Worm (Caenorhabditis elegans) whole organism, young adult: ENCODE results near the gene fust-1.

ENCODE experiments used
- C17E4.6 ChIP-seq: fragments of 200-800 bp; sonication (Bioruptor generic); IDR thresholded peaks from 2 replicates; pipeline ENCODE4 v1.3.6; 2022; ENCODE audit warnings: missing genetic modification reagents, missing genetic modification characterization, missing compliant biosample characterization
- D2030.7 ChIP-seq: fragments of 200-800 bp; sonication (Bioruptor generic); IDR thresholded peaks from 2 replicates; pipeline ENCODE4 v1.3.6; 2022; ENCODE audit warnings: missing genetic modification reagents, missing genetic modification characterization, missing compliant biosample characterization
- F33H1.4 ChIP-seq: fragments of 200-800 bp; sonication (Bioruptor generic); IDR thresholded peaks from 2 replicates; pipeline ENCODE4 v1.3.6; 2022; ENCODE audit warnings: missing genetic modification reagents, missing genetic modification characterization, missing compliant biosample characterization
- F37B4.10 ChIP-seq: fragments of 200-800 bp; sonication (Bioruptor generic); IDR thresholded peaks from 2 replicates; pipeline ENCODE4 v1.3.6; 2022; ENCODE audit warnings: missing genetic modification characterization, missing compliant biosample characterization
- F49E8.2 ChIP-seq: sonication (generic microtip); optimal IDR thresholded peaks from 3 replicates; lab custom pipeline; 2017; ENCODE audit warnings: missing genetic modification characterization, mild to moderate bottlenecking, missing compliant biosample characterization, antibody characterized with exemption, moderate library complexity; ENCODE audit not compliant: insufficient read depth
- F52B5.7 ChIP-seq: sonication (generic microtip); optimal IDR thresholded peaks from 2 replicates; lab custom pipeline; 2016; ENCODE audit warnings: mild to moderate bottlenecking, missing genetic modification characterization, missing compliant biosample characterization
- F57A8.1 ChIP-seq: fragments of 200-800 bp; sonication (Bioruptor generic); optimal IDR thresholded peaks from 2 replicates; lab custom pipeline; 2018; ENCODE audit warnings: mild to moderate bottlenecking, missing genetic modification characterization, moderate library complexity, missing compliant biosample characterization
- K11D2.4 ChIP-seq: fragments of 200-800 bp; sonication (Bioruptor generic); IDR thresholded peaks from 2 replicates; pipeline ENCODE4 v1.3.6; 2022; ENCODE audit warnings: missing genetic modification reagents, missing genetic modification characterization, missing compliant biosample characterization
- K12H6.12 ChIP-seq: fragments of 200-800 bp; sonication (Bioruptor generic); optimal IDR thresholded peaks from 2 replicates; lab custom pipeline; 2018; ENCODE audit warnings: mild to moderate bottlenecking, missing genetic modification characterization, missing compliant biosample characterization
- Y53F4B.3 ChIP-seq: fragments of 200-800 bp; sonication (Bioruptor generic); IDR thresholded peaks from 2 replicates; pipeline ENCODE4 v1.3.6; 2022; ENCODE audit warnings: missing genetic modification reagents, missing genetic modification characterization, missing compliant biosample characterization
- aptf-3 ChIP-seq: fragments of 200-800 bp; sonication (Bioruptor generic); IDR thresholded peaks from 2 replicates; pipeline ENCODE4 v1.3.6; 2022; ENCODE audit warnings: missing genetic modification characterization, missing compliant biosample characterization
- attf-3 ChIP-seq: fragments of 200-800 bp; sonication (Bioruptor generic); conservative IDR thresholded peaks from 2 replicates; pipeline ENCODE4 v1.3.6; 2022; ENCODE audit warnings: missing genetic modification reagents, missing genetic modification characterization, missing compliant biosample characterization
- bed-1 ChIP-seq: fragments of 200-800 bp; sonication (Bioruptor generic); IDR thresholded peaks from 2 replicates; pipeline ENCODE4 v1.3.6; 2022; ENCODE audit warnings: missing genetic modification reagents, missing genetic modification characterization, missing compliant biosample characterization
- ccch-3 ChIP-seq: fragments of 200-800 bp; sonication (Bioruptor generic); optimal IDR thresholded peaks from 2 replicates; lab custom pipeline; 2018; ENCODE audit warnings: mild to moderate bottlenecking, missing genetic modification characterization, missing compliant biosample characterization
- ceh-100 ChIP-seq: fragments of 200-800 bp; sonication (Bioruptor generic); IDR thresholded peaks from 2 replicates; pipeline ENCODE4 v1.3.6; 2022; ENCODE audit warnings: missing genetic modification reagents, missing genetic modification characterization, missing compliant biosample characterization
- ceh-27 ChIP-seq: fragments of 200-800 bp; sonication (Bioruptor generic); optimal IDR thresholded peaks from 2 replicates; lab custom pipeline; 2018; ENCODE audit warnings: mild to moderate bottlenecking, missing genetic modification characterization, moderate library complexity, missing compliant biosample characterization
- ceh-40 ChIP-seq: fragments of 200-800 bp; sonication (Bioruptor generic); IDR thresholded peaks from 2 replicates; pipeline ENCODE4 v1.3.6; 2022; ENCODE audit warnings: missing genetic modification characterization, missing compliant biosample characterization
- ceh-79 ChIP-seq: sonication (generic microtip); optimal IDR thresholded peaks from 2 replicates; lab custom pipeline; 2017; ENCODE audit warnings: mild to moderate bottlenecking, missing genetic modification characterization, missing compliant biosample characterization
- dox-1 ChIP-seq: fragments of 200-800 bp; sonication (Bioruptor generic); IDR thresholded peaks from 2 replicates; pipeline ENCODE4 v1.3.6; 2022; ENCODE audit warnings: missing genetic modification reagents, missing genetic modification characterization, missing compliant biosample characterization
- egl-18 ChIP-seq: fragments of 200-800 bp; sonication (Bioruptor generic); IDR thresholded peaks from 2 replicates; pipeline ENCODE4 v1.3.6; 2022; ENCODE audit warnings: missing genetic modification reagents, missing genetic modification characterization, missing compliant biosample characterization
- egl-44 ChIP-seq: fragments of 200-800 bp; sonication (Bioruptor generic); IDR thresholded peaks from 2 replicates; pipeline ENCODE4 v1.3.6; 2022; ENCODE audit warnings: missing genetic modification reagents, missing genetic modification characterization, missing compliant biosample characterization
- him-1 ChIP-seq: sonication (generic microtip); optimal IDR thresholded peaks from 2 replicates; lab custom pipeline; 2016; ENCODE audit warnings: missing genotype, missing genetic modification reagents, missing genetic modification characterization, missing compliant biosample characterization
- hlh-26 ChIP-seq: fragments of 200-800 bp; sonication (Bioruptor generic); conservative IDR thresholded peaks from 2 replicates; pipeline ENCODE4 v1.3.6; 2022; ENCODE audit warnings: missing genetic modification reagents, missing genetic modification characterization, missing compliant biosample characterization
- lag-1 ChIP-seq: fragments of 200-800 bp; sonication (Bioruptor generic); IDR thresholded peaks from 2 replicates; pipeline ENCODE4 v1.3.6; 2022; ENCODE audit warnings: missing genetic modification reagents, missing genetic modification characterization, missing compliant biosample characterization
- lin-40 ChIP-seq: sonication (generic microtip); optimal IDR thresholded peaks from 2 replicates; lab custom pipeline; 2016; ENCODE audit warnings: missing genetic modification characterization, mild to moderate bottlenecking, missing compliant biosample characterization, missing genotype, missing genetic modification reagents
- lin-54 ChIP-seq: fragments of 200-800 bp; sonication (Bioruptor generic); optimal IDR thresholded peaks from 2 replicates; lab custom pipeline; 2018; ENCODE audit warnings: mild to moderate bottlenecking, missing genetic modification characterization, missing compliant biosample characterization
- lsl-1 ChIP-seq: fragments of 200-800 bp; sonication (Bioruptor generic); optimal IDR thresholded peaks from 2 replicates; lab custom pipeline; 2018; ENCODE audit warnings: mild to moderate bottlenecking, missing genetic modification characterization, moderate library complexity, missing compliant biosample characterization
- madf-6 ChIP-seq: fragments of 200-800 bp; sonication (Bioruptor generic); IDR thresholded peaks from 2 replicates; pipeline ENCODE4 v1.3.6; 2022; ENCODE audit warnings: missing genetic modification reagents, missing genetic modification characterization, missing compliant biosample characterization
- madf-8 ChIP-seq: fragments of 200-800 bp; sonication (Bioruptor generic); conservative IDR thresholded peaks from 2 replicates; pipeline ENCODE4 v1.3.6; 2022; ENCODE audit warnings: missing genetic modification reagents, missing genetic modification characterization, missing compliant biosample characterization
- mel-28 ChIP-seq: sonication (generic microtip); optimal IDR thresholded peaks from 2 replicates; lab custom pipeline; 2016; ENCODE audit warnings: borderline replicate concordance, mild to moderate bottlenecking, missing genetic modification characterization, missing compliant biosample characterization
- nfya-1 ChIP-seq: sonication (generic microtip); optimal IDR thresholded peaks from 2 replicates; lab custom pipeline; 2017; ENCODE audit warnings: antibody characterized with exemption, missing compliant biosample characterization, missing genetic modification characterization, borderline replicate concordance; ENCODE audit not compliant: insufficient read depth
- nfya-2 ChIP-seq: fragments of 200-800 bp; sonication (Bioruptor generic); IDR thresholded peaks from 2 replicates; pipeline ENCODE4 v1.3.6; 2022; ENCODE audit warnings: missing genetic modification reagents, missing genetic modification characterization, missing compliant biosample characterization
- nfyb-1 ChIP-seq: fragments of 200-800 bp; sonication (Bioruptor generic); IDR thresholded peaks from 2 replicates; pipeline ENCODE4 v1.3.6; 2022; ENCODE audit warnings: missing genetic modification reagents, missing genetic modification characterization, missing compliant biosample characterization
- nhr-27 ChIP-seq: fragments of 200-800 bp; sonication (Bioruptor generic); optimal IDR thresholded peaks from 2 replicates; lab custom pipeline; 2018; ENCODE audit warnings: mild to moderate bottlenecking, missing genetic modification characterization, moderate library complexity, missing compliant biosample characterization
- rec-8 ChIP-seq, 2 experiments: sonication (generic microtip); optimal IDR thresholded peaks; 2 replicates each; lab custom pipeline; 2016; ENCODE audit warnings: mild to moderate bottlenecking in 2 of 2, missing genetic modification characterization in 2 of 2, missing genetic modification reagents in 2 of 2, missing genotype in 2 of 2, missing biosample characterization in 1 of 2, missing compliant biosample characterization in 1 of 2, moderate library complexity in 1 of 2
- sea-2 ChIP-seq: fragments of 200-800 bp; sonication (Bioruptor generic); IDR thresholded peaks from 2 replicates; pipeline ENCODE4 v1.3.6; 2022; ENCODE audit warnings: missing genetic modification characterization, missing compliant biosample characterization
- snpc-1.3 ChIP-seq: sonication (generic microtip); optimal IDR thresholded peaks from 2 replicates; lab custom pipeline; 2017; ENCODE audit warnings: missing genetic modification characterization, mild to moderate bottlenecking, missing compliant biosample characterization, antibody characterized with exemption, moderate library complexity, missing genotype, missing genetic modification reagents; ENCODE audit not compliant: insufficient read depth
- snpc-3.4 ChIP-seq: sonication (generic microtip); optimal IDR thresholded peaks from 2 replicates; lab custom pipeline; 2017; ENCODE audit warnings: missing genetic modification characterization, mild to moderate bottlenecking, missing compliant biosample characterization, antibody characterized with exemption, moderate library complexity, missing genotype, missing genetic modification reagents
- snpc-4 ChIP-seq, 5 experiments: fragments of 150-350 bp in 1 of 5; sonication (generic microtip) in 4 of 5; optimal IDR thresholded peaks; 2 replicates each; lab custom pipeline; 2014 to 2018; ENCODE audit warnings: missing genetic modification characterization in 5 of 5, missing biosample characterization in 3 of 5, antibody characterized with exemption in 2 of 5, mild to moderate bottlenecking in 2 of 5, missing compliant biosample characterization in 2 of 5, missing genotype in 2 of 5, moderate library complexity in 2 of 5, missing genetic modification reagents in 1 of 5
- somi-1 ChIP-seq: fragments of 200-800 bp; sonication (Bioruptor generic); optimal IDR thresholded peaks from 2 replicates; lab custom pipeline; 2018; ENCODE audit warnings: mild to moderate bottlenecking, missing genetic modification characterization, missing compliant biosample characterization
- tlf-1 ChIP-seq: fragments of 200-800 bp; sonication (Bioruptor generic); optimal IDR thresholded peaks from 2 replicates; lab custom pipeline; 2018; ENCODE audit warnings: mild to moderate bottlenecking, missing genetic modification characterization, missing compliant biosample characterization
- xnd-1 ChIP-seq: sonication (generic microtip); optimal IDR thresholded peaks from 2 replicates; lab custom pipeline; 2016; ENCODE audit warnings: missing genotype, missing genetic modification reagents, missing genetic modification characterization, missing compliant biosample characterization
- ztf-22 ChIP-seq: fragments of 200-800 bp; sonication (Bioruptor generic); optimal IDR thresholded peaks from 2 replicates; lab custom pipeline; 2018; ENCODE audit warnings: mild to moderate bottlenecking, missing genetic modification characterization, moderate library complexity, missing compliant biosample characterization

Gene fust-1

DNA sequence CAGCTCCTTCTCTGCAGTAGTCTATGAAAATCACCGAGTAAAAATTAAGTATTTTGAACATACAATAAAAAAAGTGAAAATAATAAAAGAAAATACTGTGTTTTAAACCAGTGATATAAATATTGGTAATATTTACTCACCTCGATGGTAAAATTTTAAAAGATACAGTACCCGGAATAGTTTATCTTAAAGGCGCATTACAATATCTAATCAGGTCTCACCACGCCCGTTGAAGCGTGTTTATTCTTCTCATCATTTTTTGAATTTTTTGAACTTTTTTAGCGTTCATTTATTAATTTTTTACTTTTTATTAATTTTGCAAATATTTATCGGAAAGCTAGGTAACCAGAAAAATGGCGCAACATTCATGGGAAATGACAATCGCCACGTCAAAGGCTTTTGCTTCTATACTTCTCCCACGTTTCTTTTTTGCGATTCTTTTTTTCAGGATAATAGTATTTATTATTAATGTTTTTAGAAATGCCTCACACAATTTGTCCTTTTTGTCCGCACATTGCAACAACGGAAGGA lies 30.6 kb upstream of the fust-1 start, which contains the start of gene F10E7.2:
Gene F10E7.2, plus strand, starts transcription at position 481 of the 531 bp plus-strand sequence.
- peak; percentile 86 for TF ChIP-seq madf-6 (GFP tag; lab: Robert Waterston, UW)
- peak; percentile 68 for TF ChIP-seq snpc-1.3 (tag; lab: Kevin White, UChicago)
- TF ChIP-seq snpc-4 (GFP tag; optimal IDR thresholded peaks at IDR 0.05; lab: Kevin White, UChicago) = no peak
- peak in 1 of 4 experiments; percentile 19 for TF ChIP-seq snpc-4 (tag; optimal IDR thresholded peaks at IDR 0.05; lab: Kevin White, UChicago)
- TF ChIP-seq F33H1.4 = peak; percentile 84
- TF ChIP-seq lin-54 (GFP tag; lab: Kevin White, UChicago) = peak; percentile 18
- peak; percentile 30 for TF ChIP-seq F49E8.2
- TF ChIP-seq madf-8 (GFP tag; lab: Robert Waterston, UW) = peak; percentile 30; the same call in 1 of the 2 replicates
- TF ChIP-seq lsl-1 (GFP tag; lab: Kevin White, UChicago) = peak; percentile 83
- TF ChIP-seq nhr-27 (tag; lab: Kevin White, UChicago) = no peak
- TF ChIP-seq D2030.7 = peak; percentile 38; the same call in 1 of the 2 replicates
- no peak for TF ChIP-seq somi-1 (GFP tag; lab: Kevin White, UChicago)
- TF ChIP-seq xnd-1 (tag; lab: Kevin White, UChicago) = peak; percentile 66
- no peak for TF ChIP-seq F37B4.10

- TF ChIP-seq egl-44 (GFP tag; lab: Robert Waterston, UW) (no peak), him-1 (tag; lab: Kevin White, UChicago) (no peak), ztf-22 (GFP tag; lab: Kevin White, UChicago) (no peak), nfya-2 (GFP tag; lab: Robert Waterston, UW) (no peak), ceh-100 (GFP tag; lab: Robert Waterston, UW) (peak; percentile 63), lin-40 (tag; lab: Kevin White, UChicago) (no peak), C17E4.6 (GFP tag; lab: Robert Waterston, UW) (no peak), ceh-79 (no peak), K12H6.12 (tag; lab: Kevin White, UChicago) (no peak), ceh-27 (GFP tag; lab: Kevin White, UChicago) (no peak), hlh-26 (GFP tag; lab: Robert Waterston, UW) (no peak), snpc-1.3 (tag; lab: Kevin White, UChicago) (no peak), sea-2 (GFP tag; lab: Robert Waterston, UW) (no peak), tlf-1 (GFP tag; lab: Kevin White, UChicago) (no peak), dox-1 (GFP tag; lab: Robert Waterston, UW) (no peak; the same call in 1 of the 2 replicates), lin-54 (GFP tag; lab: Kevin White, UChicago) (no peak), lag-1 (GFP tag; lab: Robert Waterston, UW) (no peak), madf-8 (GFP tag; lab: Robert Waterston, UW) (no peak), attf-3 (GFP tag; lab: Robert Waterston, UW) (0 out of 2 replicates have a peak, but pooled peaks have one; percentile 39), bed-1 (no peak), snpc-3.4 (peak; percentile 5), F57A8.1 (GFP tag; lab: Kevin White, UChicago) (no peak), nfya-1 (tag; lab: Kevin White, UChicago) (no peak), aptf-3 (no peak), nfyb-1 (no peak), mel-28 (no peak), Y53F4B.3 (GFP tag; lab: Robert Waterston, UW) (no peak), rec-8 (tag; optimal IDR thresholded peaks at IDR 0.05; lab: Kevin White, UChicago) (no peak), ceh-40 (GFP tag; lab: Robert Waterston, UW) (no peak), ccch-3 (no peak), egl-18 (GFP tag; lab: Robert Waterston, UW) (no peak), F37B4.10 (no peak), K11D2.4 (GFP tag; lab: Robert Waterston, UW) (peak; percentile 58; the same call in 1 of the 2 replicates), F52B5.7 (no peak)
Measured at ce11 chrII:7122661-7123418, 29.5 kb upstream of the fust-1 start, which contains the start of gene F10E7.11. Gene F10E7.11, minus strand, starts transcription at chrII:7122892.
